Fruit fly (Drosophila melanogaster): ENCODE measurements around the gene Kdm2.

DNA sequence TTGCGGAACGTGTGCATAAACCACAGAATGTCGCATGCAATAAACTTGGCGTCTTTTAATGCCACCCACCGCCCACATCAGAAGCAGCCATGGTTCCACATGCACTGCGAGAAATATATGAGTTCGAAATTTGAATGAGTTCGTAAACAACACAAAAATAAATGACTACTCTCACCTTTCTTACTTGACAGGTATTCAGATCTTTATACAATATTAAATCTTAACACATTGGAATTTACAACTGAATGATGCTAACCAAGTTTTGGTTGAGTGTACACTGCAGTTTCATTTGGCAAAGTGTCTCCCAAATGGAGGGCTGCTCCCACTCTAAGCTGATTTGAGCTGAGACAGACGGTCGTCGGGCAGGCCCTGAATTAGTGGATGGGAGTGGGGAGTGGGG lies 22.6 kb downstream of the Kdm2 start:
- TF ChIP-seq spab (GFP tag; optimal IDR thresholded peaks at IDR 0.05) (no peak), Sox15 (GFP tag; optimal IDR thresholded peaks at IDR 0.05) (no peak), CG6792 (GFP tag; optimal IDR thresholded peaks at IDR 0.05) (peak; percentile 37), CG6276 (GFP tag; optimal IDR thresholded peaks at IDR 0.05) (no peak), lz (GFP tag; optimal IDR thresholded peaks at IDR 0.05) (peak; percentile 32), CG6854 (GFP tag; optimal IDR thresholded peaks at IDR 0.05) (no peak), CG8319 (GFP tag; optimal IDR thresholded peaks at IDR 0.05) (no peak)
